Fruit fly (Drosophila melanogaster) whole organism, embryonic: ENCODE data around the gene CG17959.

Experiments
- Asciz ChIP-seq: fragments of 200-800 bp; sonication (Bioruptor generic); optimal IDR thresholded peaks from 2 replicates; lab custom pipeline; 2017; ENCODE audit warnings: missing biosample characterization, mild to moderate bottlenecking, missing genetic modification characterization, missing genetic modification reagents
- CG10431 ChIP-seq: fragments of 200-800 bp; sonication (Bioruptor generic); optimal IDR thresholded peaks from 3 replicates; lab custom pipeline; 2018; ENCODE audit warnings: missing biosample characterization, mild to moderate bottlenecking, missing genetic modification characterization
- CG11696 ChIP-seq: fragments of 200-800 bp; sonication (Bioruptor generic); IDR thresholded peaks from 2 replicates; pipeline ENCODE4 v1.3.6; 2022; ENCODE audit warnings: missing biosample characterization, missing genetic modification characterization
- CG13775 ChIP-seq: fragments of 200-800 bp; sonication (Bioruptor generic); optimal IDR thresholded peaks from 3 replicates; lab custom pipeline; 2017; ENCODE audit warnings: missing biosample characterization, mild to moderate bottlenecking, missing genetic modification characterization
- CG1603 ChIP-seq: fragments of 200-800 bp; sonication (Bioruptor generic); optimal IDR thresholded peaks from 2 replicates; lab custom pipeline; 2019; ENCODE audit warnings: missing biosample characterization, mild to moderate bottlenecking, missing genetic modification characterization, moderate library complexity
- CG16813 ChIP-seq: fragments of 200-800 bp; sonication (Bioruptor generic); IDR thresholded peaks from 3 replicates; pipeline ENCODE4 v1.3.6; 2022; ENCODE audit warnings: missing biosample characterization, missing genetic modification characterization; ENCODE audit not compliant: partially characterized antibody
- CG30020 ChIP-seq: fragments of 200-800 bp; optimal IDR thresholded peaks from 2 replicates; lab custom pipeline; 2019; ENCODE audit warnings: missing biosample characterization, mild to moderate bottlenecking, missing genetic modification characterization, moderate library complexity
- CG30403 ChIP-seq: fragments of 200-800 bp; sonication (Bioruptor generic); optimal IDR thresholded peaks from 3 replicates; lab custom pipeline; 2016; ENCODE audit warnings: missing biosample characterization, missing genetic modification characterization
- CG4282 ChIP-seq: fragments of 200-800 bp; sonication (Bioruptor generic); optimal IDR thresholded peaks from 2 replicates; lab custom pipeline; 2016; ENCODE audit warnings: missing biosample characterization, missing genetic modification characterization
- CG5245 ChIP-seq: fragments of 200-800 bp; sonication (Bioruptor generic); optimal IDR thresholded peaks from 3 replicates; lab custom pipeline; 2016; ENCODE audit warnings: missing biosample characterization, missing genetic modification characterization
- CG7372 ChIP-seq: fragments of 200-800 bp; sonication (Bioruptor generic); IDR thresholded peaks from 2 replicates; pipeline ENCODE4 v1.3.6; 2022; ENCODE audit warnings: missing biosample characterization, missing genetic modification characterization
- CG7786 ChIP-seq: fragments of 200-800 bp; sonication (Bioruptor generic); optimal IDR thresholded peaks from 2 replicates; lab custom pipeline; 2016; ENCODE audit warnings: missing biosample characterization, missing genetic modification characterization
- CG8359 ChIP-seq: fragments of 200-800 bp; sonication (Bioruptor generic); optimal IDR thresholded peaks from 2 replicates; lab custom pipeline; 2017; ENCODE audit warnings: missing biosample characterization, mild to moderate bottlenecking, missing genetic modification characterization, borderline replicate concordance
- CG8388 ChIP-seq: fragments of 200-800 bp; sonication (Bioruptor generic); optimal IDR thresholded peaks from 2 replicates; lab custom pipeline; 2019; ENCODE audit warnings: missing biosample characterization, mild to moderate bottlenecking, missing genetic modification characterization, moderate library complexity
- Dbx ChIP-seq: fragments of 200-800 bp; sonication (Bioruptor generic); IDR thresholded peaks from 3 replicates; pipeline ENCODE4 v1.3.6; 2022; ENCODE audit warnings: missing biosample characterization, missing genetic modification characterization
- Dref ChIP-seq: fragments of 200-800 bp; sonication (Bioruptor generic); IDR thresholded peaks from 2 replicates; pipeline ENCODE4 v1.3.6; 2022; ENCODE audit warnings: missing biosample characterization, missing genetic modification characterization
- Hsf ChIP-seq: fragments of 200-800 bp; sonication (Bioruptor generic); optimal IDR thresholded peaks from 3 replicates; lab custom pipeline; 2016; ENCODE audit warnings: missing biosample characterization, missing genetic modification characterization
- MTF-1 ChIP-seq: fragments of 200-800 bp; sonication (Bioruptor generic); optimal IDR thresholded peaks from 2 replicates; lab custom pipeline; 2018; ENCODE audit warnings: missing biosample characterization, mild to moderate bottlenecking, missing genetic modification characterization, borderline replicate concordance
- Oli ChIP-seq: fragments of 200-800 bp; sonication (Bioruptor generic); optimal IDR thresholded peaks from 2 replicates; lab custom pipeline; 2018; ENCODE audit warnings: missing biosample characterization, mild to moderate bottlenecking, missing genetic modification characterization, moderate library complexity
- Sin3A ChIP-seq: fragments of >200 bp; optimal IDR thresholded peaks from 2 replicates; lab custom pipeline; 2018
- Ssrp ChIP-seq: fragments of 200-800 bp; sonication (Bioruptor generic); optimal IDR thresholded peaks from 2 replicates; lab custom pipeline; 2018; ENCODE audit warnings: missing biosample characterization, mild to moderate bottlenecking, missing genetic modification characterization, moderate library complexity
- Tbp ChIP-seq: fragments of >200 bp; optimal IDR thresholded peaks from 2 replicates; lab custom pipeline; 2018; ENCODE audit warnings: missing biosample characterization, missing genetic modification characterization
- Usf ChIP-seq: fragments of 200-800 bp; sonication (Bioruptor generic); optimal IDR thresholded peaks from 2 replicates; lab custom pipeline; 2017; ENCODE audit warnings: missing genotype, missing biosample characterization, missing genetic modification characterization
- ac ChIP-seq: fragments of 200-800 bp; sonication (Bioruptor generic); optimal IDR thresholded peaks from 3 replicates; lab custom pipeline; 2017; ENCODE audit warnings: missing biosample characterization, mild to moderate bottlenecking, missing genetic modification characterization
- amos ChIP-seq: fragments of 200-800 bp; sonication (Bioruptor generic); IDR thresholded peaks from 2 replicates; pipeline ENCODE4 v1.3.6; 2022; ENCODE audit warnings: missing biosample characterization, missing genetic modification characterization; ENCODE audit not compliant: partially characterized antibody
- ash1 ChIP-seq: fragments of 200-800 bp; sonication (Bioruptor generic); optimal IDR thresholded peaks from 2 replicates; lab custom pipeline; 2018; ENCODE audit warnings: missing biosample characterization, mild to moderate bottlenecking, missing genetic modification characterization
- btn ChIP-seq: fragments of 200-800 bp; sonication (Bioruptor generic); optimal IDR thresholded peaks from 2 replicates; lab custom pipeline; 2016; ENCODE audit warnings: missing biosample characterization, missing genetic modification characterization
- cad ChIP-seq: fragments of >200 bp; optimal IDR thresholded peaks from 2 replicates; lab custom pipeline; 2017; ENCODE audit warnings: missing biosample characterization, missing genetic modification characterization
- cg ChIP-seq: fragments of 200-800 bp; sonication (Bioruptor generic); optimal IDR thresholded peaks from 3 replicates; lab custom pipeline; 2019; ENCODE audit warnings: missing biosample characterization, mild to moderate bottlenecking, missing genetic modification characterization, moderate library complexity
- dysf ChIP-seq: fragments of 200-800 bp; sonication (Bioruptor generic); IDR thresholded peaks from 3 replicates; pipeline ENCODE4 v1.3.6; 2022; ENCODE audit warnings: missing biosample characterization, missing genetic modification characterization
- fd3F ChIP-seq: fragments of 200-800 bp; sonication (Bioruptor generic); optimal IDR thresholded peaks from 2 replicates; lab custom pipeline; 2018; ENCODE audit warnings: missing biosample characterization, mild to moderate bottlenecking, missing genetic modification characterization, moderate library complexity
- gfzf ChIP-seq: fragments of 200-800 bp; sonication (Bioruptor generic); optimal IDR thresholded peaks from 2 replicates; lab custom pipeline; 2016; ENCODE audit warnings: missing biosample characterization, mild to moderate bottlenecking, missing genetic modification characterization, moderate library complexity
- klu ChIP-seq: fragments of 200-800 bp; sonication (Bioruptor generic); IDR thresholded peaks from 2 replicates; pipeline ENCODE4 v1.3.6; 2022; ENCODE audit warnings: missing biosample characterization, missing genetic modification characterization
- lab ChIP-seq: fragments of 200-800 bp; sonication (Bioruptor generic); optimal IDR thresholded peaks from 3 replicates; lab custom pipeline; 2017; ENCODE audit warnings: missing biosample characterization, missing genetic modification characterization, mild to moderate bottlenecking, moderate library complexity, missing genetic modification reagents
- lilli ChIP-seq: fragments of 200-800 bp; sonication (Bioruptor generic); optimal IDR thresholded peaks from 3 replicates; lab custom pipeline; 2016; ENCODE audit warnings: missing biosample characterization, missing genetic modification characterization
- lola ChIP-seq, 3 experiments: fragments of >200 bp in 2 of 3; fragments of 200-800 bp in 1 of 3; sonication (Bioruptor generic) in 1 of 3; optimal IDR thresholded peaks; 2 replicates each; lab custom pipeline; 2017 to 2019; ENCODE audit warnings: missing biosample characterization in 3 of 3, missing genetic modification characterization in 3 of 3, mild to moderate bottlenecking in 1 of 3, moderate library complexity in 1 of 3
- lov ChIP-seq, 2 experiments: fragments of 200-800 bp in 1 of 2; fragments of >200 bp in 1 of 2; sonication (Bioruptor generic) in 1 of 2; IDR thresholded peaks in 1 of 2; optimal IDR thresholded peaks in 1 of 2; 2 replicates in 1 of 2; 3 replicates in 1 of 2; pipeline versions ENCODE4 v1.3.6 to Lab custom; 2017 to 2022; ENCODE audit warnings: missing biosample characterization in 1 of 2, missing genetic modification characterization in 1 of 2
- nerfin-1 ChIP-seq: fragments of 200-800 bp; sonication (Bioruptor generic); optimal IDR thresholded peaks from 3 replicates; lab custom pipeline; 2019; ENCODE audit warnings: missing biosample characterization, mild to moderate bottlenecking, missing genetic modification characterization, moderate library complexity
- nom ChIP-seq: fragments of 200-800 bp; sonication (Bioruptor generic); optimal IDR thresholded peaks from 2 replicates; lab custom pipeline; 2017; ENCODE audit warnings: missing biosample characterization, missing genetic modification characterization, mild to moderate bottlenecking, moderate library complexity, missing genetic modification reagents
- p53 ChIP-seq: fragments of 200-800 bp; sonication (Bioruptor generic); optimal IDR thresholded peaks from 2 replicates; lab custom pipeline; 2016; ENCODE audit warnings: missing biosample characterization, missing genetic modification characterization
- pb ChIP-seq: fragments of 200-800 bp; sonication (Bioruptor generic); optimal IDR thresholded peaks from 3 replicates; lab custom pipeline; 2016; ENCODE audit warnings: missing biosample characterization, missing genetic modification characterization
- pros ChIP-seq: fragments of 200-800 bp; sonication (Bioruptor generic); optimal IDR thresholded peaks from 3 replicates; lab custom pipeline; 2019; ENCODE audit warnings: missing biosample characterization, mild to moderate bottlenecking, missing genetic modification characterization, moderate library complexity
- sc ChIP-seq, 3 experiments: fragments of >200 bp in 2 of 3; fragments of 200-800 bp in 1 of 3; sonication (Bioruptor generic) in 1 of 3; optimal IDR thresholded peaks; 2 replicates in 2 of 3; 3 replicates in 1 of 3; lab custom pipeline; 2017; ENCODE audit warnings: mild to moderate bottlenecking in 1 of 3, missing biosample characterization in 1 of 3, missing genetic modification characterization in 1 of 3, missing genetic modification reagents in 1 of 3
- sna ChIP-seq: fragments of 200-800 bp; sonication (Bioruptor generic); IDR thresholded peaks from 2 replicates; pipeline ENCODE4 v1.3.6; 2022; ENCODE audit warnings: missing biosample characterization, missing genetic modification characterization; ENCODE audit not compliant: partially characterized antibody
- ssp ChIP-seq: fragments of 200-800 bp; sonication (Bioruptor generic); IDR thresholded peaks from 2 replicates; pipeline ENCODE4 v1.3.6; 2022; ENCODE audit warnings: missing biosample characterization, missing genetic modification characterization
- ttk ChIP-seq: fragments of 200-800 bp; sonication (Bioruptor generic); IDR thresholded peaks from 2 replicates; pipeline ENCODE4 v2.1.2; 2022; ENCODE audit warnings: missing biosample characterization, missing genetic modification characterization
- unpg ChIP-seq: fragments of 200-800 bp; sonication (Bioruptor generic); optimal IDR thresholded peaks from 3 replicates; lab custom pipeline; 2018; ENCODE audit warnings: missing biosample characterization, mild to moderate bottlenecking, missing genetic modification characterization, moderate library complexity
- vfl ChIP-seq: fragments of 200-800 bp; sonication (Bioruptor generic); optimal IDR thresholded peaks from 2 replicates; lab custom pipeline; 2016; ENCODE audit warnings: missing biosample characterization, missing genetic modification characterization
- yki ChIP-seq: fragments of >200 bp; optimal IDR thresholded peaks from 3 replicates; lab custom pipeline; 2018

Gene CG17959

dm6 chrX:2977857-2978473, 31.1 kb downstream of the CG17959 start (continued):
- TF ChIP-seq dysf (GFP tag; lab: Robert Waterston, UW) = peak; percentile 50; the same call in 1 of the 3 replicates
- no peak for TF ChIP-seq ttk (GFP tag; lab: Robert Waterston, UW)
- no peak for TF ChIP-seq nom (GFP tag; lab: Kevin White, UChicago)
- no peak for TF ChIP-seq p53 (GFP tag; lab: Kevin White, UChicago)
- TF ChIP-seq lilli = peak; percentile 29
- TF ChIP-seq yki = no peak
- TF ChIP-seq Ssrp = peak; percentile 15
- TF ChIP-seq cg (GFP tag; lab: Kevin White, UChicago) = no peak
- peak; percentile 36 for TF ChIP-seq Hsf
- TF ChIP-seq lov (optimal IDR thresholded peaks at IDR 0.05; lab: Kevin White, UChicago) = no peak
- TF ChIP-seq lov (GFP tag; IDR thresholded peaks at IDR 0.05; lab: Robert Waterston, UW) = no peak
- peak; percentile 53 for TF ChIP-seq unpg
- TF ChIP-seq sc (optimal IDR thresholded peaks at IDR 0.05; lab: Kevin White, UChicago) = no peak
- no peak for TF ChIP-seq sc (GFP tag; optimal IDR thresholded peaks at IDR 0.05; lab: Kevin White, UChicago)
- TF ChIP-seq sna (GFP tag; lab: Robert Waterston, UW) = no peak
- no peak for TF ChIP-seq Asciz (GFP tag; lab: Kevin White, UChicago)
- no peak for TF ChIP-seq Usf
- TF ChIP-seq lab (GFP tag; lab: Kevin White, UChicago) = peak; percentile 47
- TF ChIP-seq Dref (GFP tag; lab: Robert Waterston, UW) = no peak
- peak; percentile 3 for TF ChIP-seq nerfin-1 (tag; lab: Kevin White, UChicago)
- no peak for TF ChIP-seq CG11696 (GFP tag; lab: Robert Waterston, UW)
- TF ChIP-seq CG7786 (GFP tag; lab: Kevin White, UChicago) = no peak
- TF ChIP-seq amos = no peak
- peak; percentile 56 for TF ChIP-seq CG1603
- no peak for TF ChIP-seq pros (GFP tag; lab: Kevin White, UChicago)
- TF ChIP-seq btn = no peak
- TF ChIP-seq CG13775 = peak; percentile 32
- TF ChIP-seq vfl (GFP tag; lab: Kevin White, UChicago) = no peak
- TF ChIP-seq CG10431 (GFP tag; lab: Kevin White, UChicago) = no peak
- TF ChIP-seq CG8359 (GFP tag; lab: Kevin White, UChicago) = peak; percentile 10
- TF ChIP-seq CG8388 (GFP tag; lab: Kevin White, UChicago) = peak; percentile 49
- TF ChIP-seq ash1 = no peak
- TF ChIP-seq Oli (tag; lab: Kevin White, UChicago) = peak; percentile 24
- TF ChIP-seq gfzf = no peak
- no peak for TF ChIP-seq MTF-1 (GFP tag; lab: Kevin White, UChicago)
- TF ChIP-seq fd3F (GFP tag; lab: Kevin White, UChicago) = no peak
- TF ChIP-seq CG7372 (GFP tag; lab: Robert Waterston, UW) = no peak
- no peak for TF ChIP-seq klu
- no peak for TF ChIP-seq CG30020 (tag; lab: Kevin White, UChicago)
- no peak for TF ChIP-seq ac (GFP tag; lab: Kevin White, UChicago)
- TF ChIP-seq pb (GFP tag; lab: Kevin White, UChicago) = no peak
- TF ChIP-seq lola (GFP tag; optimal IDR thresholded peaks at IDR 0.05; lab: Kevin White, UChicago) = peak in 1 of 3 experiments; percentile 51
- 0 out of 2 replicates have a peak, but pooled peaks have one; percentile 16 for TF ChIP-seq ssp (GFP tag; lab: Robert Waterston, UW)
- no peak for TF ChIP-seq CG4282 (GFP tag; lab: Kevin White, UChicago)
- no peak for TF ChIP-seq Tbp (GFP tag; lab: Kevin White, UChicago)
- peak; percentile 19 for TF ChIP-seq CG5245 (GFP tag; lab: Kevin White, UChicago)
- peak; percentile 49 for TF ChIP-seq CG30403 (GFP tag; lab: Kevin White, UChicago)
- no peak for TF ChIP-seq CG16813 (GFP tag; lab: Robert Waterston, UW)
- TF ChIP-seq Sin3A (lab: Kevin White, UChicago) = no peak
- no peak for TF ChIP-seq Dbx (GFP tag; lab: Robert Waterston, UW)
- no peak for TF ChIP-seq cad (GFP tag; lab: Kevin White, UChicago)
